Worm (Caenorhabditis elegans): ENCODE results near the gene pks-1.

DNA sequence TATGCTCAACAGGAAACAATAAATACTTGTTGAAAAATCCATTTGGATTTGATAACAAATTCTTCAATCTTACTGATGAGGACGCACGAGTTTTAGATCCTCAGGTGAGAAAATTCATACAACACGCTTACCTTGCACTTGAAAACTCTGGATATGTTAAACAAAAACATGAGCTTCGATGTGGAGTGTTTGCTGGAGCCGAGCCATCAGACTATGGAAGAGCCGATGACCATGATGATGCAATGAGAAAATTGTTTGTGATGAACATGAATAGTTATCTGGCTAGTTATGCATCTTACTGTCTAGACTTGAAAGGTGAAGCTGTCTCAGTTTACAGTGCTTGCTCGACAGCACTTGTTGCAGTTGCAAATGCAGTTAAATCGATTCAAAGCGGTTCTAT is 20.3 kb downstream of the pks-1 start:
- no peak for TF ChIP-seq dao-5 (tag; optimal IDR thresholded peaks at IDR 0.05)
- no peak for TF ChIP-seq him-1 (tag; optimal IDR thresholded peaks at IDR 0.05)

All from whole organism, L4/young adult.